Worm (Caenorhabditis elegans) whole organism, early embryonic: ENCODE measurements around the gene vab-9.

ENCODE experiments used
- B0310.2 ChIP-seq: sonication (generic microtip); optimal IDR thresholded peaks from 2 replicates; lab custom pipeline; 2016; ENCODE audit warnings: mild to moderate bottlenecking, missing genetic modification characterization, missing compliant biosample characterization
- F13C5.2 ChIP-seq: sonication (generic microtip); optimal IDR thresholded peaks from 2 replicates; lab custom pipeline; 2017; ENCODE audit warnings: mild to moderate bottlenecking, missing genetic modification characterization, inconsistent platforms, missing compliant biosample characterization
- aly-1 ChIP-seq: sonication (generic microtip); optimal IDR thresholded peaks from 2 replicates; lab custom pipeline; 2016; ENCODE audit warnings: missing genetic modification characterization, missing compliant biosample characterization
- ama-1 ChIP-seq: fragments of 150-350 bp; optimal IDR thresholded peaks from 2 replicates; lab custom pipeline; 2014
- ceh-13 ChIP-seq: fragments of 200-800 bp; sonication (Bioruptor generic); optimal IDR thresholded peaks from 2 replicates; lab custom pipeline; 2018; ENCODE audit warnings: mild to moderate bottlenecking, missing genetic modification characterization, missing compliant biosample characterization
- ceh-36 ChIP-seq: sonication (generic microtip); optimal IDR thresholded peaks from 2 replicates; lab custom pipeline; 2016; ENCODE audit warnings: missing genetic modification characterization, inconsistent platforms, missing compliant biosample characterization
- ets-7 ChIP-seq: sonication (generic microtip); optimal IDR thresholded peaks from 2 replicates; lab custom pipeline; 2016; ENCODE audit warnings: missing genotype, missing genetic modification characterization, missing compliant biosample characterization
- flt-1 ChIP-seq: fragments of 200-800 bp; sonication (Bioruptor generic); IDR thresholded peaks from 2 replicates; pipeline ENCODE4 v1.3.6; 2022; ENCODE audit warnings: missing genetic modification characterization, missing compliant biosample characterization
- hmbx-1 ChIP-seq: sonication (generic microtip); optimal IDR thresholded peaks from 2 replicates; lab custom pipeline; 2016; ENCODE audit warnings: mild to moderate bottlenecking, missing genetic modification characterization, missing compliant biosample characterization
- hmg-4 ChIP-seq: fragments of 200-800 bp; sonication (Bioruptor generic); optimal IDR thresholded peaks from 2 replicates; lab custom pipeline; 2018; ENCODE audit warnings: mild to moderate bottlenecking, missing genetic modification characterization, missing compliant biosample characterization
- hnd-1 ChIP-seq: sonication (generic microtip); optimal IDR thresholded peaks from 2 replicates; lab custom pipeline; 2016; ENCODE audit warnings: missing genetic modification characterization, missing compliant biosample characterization
- pes-1 ChIP-seq: fragments of 200-800 bp; sonication (Bioruptor generic); IDR thresholded peaks from 2 replicates; pipeline ENCODE4 v1.3.6; 2022; ENCODE audit warnings: missing genetic modification reagents, missing genetic modification characterization, missing compliant biosample characterization
- scrt-1 ChIP-seq: fragments of 200-800 bp; sonication (Bioruptor generic); IDR thresholded peaks from 2 replicates; pipeline ENCODE4 v1.3.6; 2022; ENCODE audit warnings: missing genetic modification characterization, missing compliant biosample characterization
- sea-1 ChIP-seq: fragments of 200-800 bp; sonication (Bioruptor generic); conservative IDR thresholded peaks from 2 replicates; pipeline ENCODE4 v1.3.6; 2022; ENCODE audit warnings: missing genetic modification characterization, missing compliant biosample characterization
- tbx-11 ChIP-seq: fragments of 200-800 bp; sonication (Bioruptor generic); IDR thresholded peaks from 2 replicates; pipeline ENCODE4 v1.3.6; 2022; ENCODE audit warnings: missing genetic modification characterization, missing compliant biosample characterization
- tbx-37 ChIP-seq: fragments of 200-800 bp; sonication (Bioruptor generic); conservative IDR thresholded peaks from 2 replicates; pipeline ENCODE4 v1.3.6; 2022; ENCODE audit warnings: missing genetic modification reagents, missing genetic modification characterization, missing compliant biosample characterization
- tra-4 ChIP-seq: sonication (generic microtip); optimal IDR thresholded peaks from 2 replicates; lab custom pipeline; 2017; ENCODE audit warnings: missing genetic modification characterization, missing compliant biosample characterization

The vab-9 gene

DNA sequence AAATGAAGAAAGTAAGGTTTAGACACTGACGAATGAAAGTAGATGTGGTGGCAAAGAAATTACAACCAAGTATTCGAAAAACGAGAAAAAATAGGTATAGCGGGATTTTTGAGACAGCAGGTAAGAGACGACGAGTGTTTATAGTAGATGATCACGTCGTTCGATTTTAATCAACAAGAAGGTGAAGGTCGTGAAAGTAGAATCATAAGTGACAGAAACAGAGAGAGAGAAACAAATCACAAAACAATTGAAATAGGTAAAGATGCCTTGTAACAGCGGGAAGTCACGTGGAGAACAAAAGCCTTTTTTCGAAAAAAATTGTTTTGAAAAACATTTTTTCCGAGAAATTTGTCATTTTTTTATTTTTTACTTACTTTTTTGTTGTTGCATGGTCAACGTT is 7.4 kb downstream of the vab-9 start, which contains the start of gene T22C8.6:
TSS of gene T22C8.6 (minus strand) at position 194 of the 400 bp plus-strand sequence.
- no peak for TF ChIP-seq tra-4 (tag; lab: Kevin White, UChicago)
- no peak for TF ChIP-seq tbx-11 (GFP tag; lab: Robert Waterston, UW)
- no peak for TF ChIP-seq ama-1 (lab: Kevin White, UChicago)
- no peak for TF ChIP-seq hnd-1 (tag; lab: Kevin White, UChicago)
- no peak for TF ChIP-seq flt-1 (GFP tag; lab: Robert Waterston, UW)
- no peak for TF ChIP-seq ceh-13 (GFP tag; lab: Kevin White, UChicago)
- no peak for TF ChIP-seq aly-1 (tag; lab: Kevin White, UChicago)
- no peak for TF ChIP-seq F13C5.2 (tag; lab: Kevin White, UChicago)
- TF ChIP-seq hmg-4, result no peak
- no peak for TF ChIP-seq scrt-1
- TF ChIP-seq B0310.2 (tag; lab: Kevin White, UChicago), result no peak
- no peak for TF ChIP-seq tbx-37
- no peak for TF ChIP-seq pes-1 (GFP tag; lab: Robert Waterston, UW)
- TF ChIP-seq hmbx-1 (tag; lab: Kevin White, UChicago), result no peak
- no peak for TF ChIP-seq ets-7
- TF ChIP-seq sea-1 (GFP tag; lab: Robert Waterston, UW), result no peak
- no peak for TF ChIP-seq ceh-36 (tag; lab: Kevin White, UChicago)

- no peak for TF ChIP-seq pes-1 (GFP tag; lab: Robert Waterston, UW)
These were observed 9.6 kb downstream of the vab-9 start for ce11 chrII:8627907-8628306.

- no peak for TF ChIP-seq hmg-4
- TF ChIP-seq scrt-1, result no peak
- TF ChIP-seq hmbx-1 (tag; lab: Kevin White, UChicago), result no peak
- no peak for TF ChIP-seq pes-1 (GFP tag; lab: Robert Waterston, UW)
- TF ChIP-seq tbx-11 (GFP tag; lab: Robert Waterston, UW), result no peak
These were observed 10.9 kb downstream of the vab-9 start for ce11 chrII:8626598-8626997.

ce11 chrII:8625163-8625562 is 12.4 kb downstream of the vab-9 start, which contains the start of gene sptf-2:
Gene sptf-2, plus strand, starts transcription at chrII:8625459.
- TF ChIP-seq ceh-13 (GFP tag; lab: Kevin White, UChicago), result no peak
- no peak for TF ChIP-seq sea-1 (GFP tag; lab: Robert Waterston, UW)
- no peak for TF ChIP-seq tra-4 (tag; lab: Kevin White, UChicago)

DNA sequence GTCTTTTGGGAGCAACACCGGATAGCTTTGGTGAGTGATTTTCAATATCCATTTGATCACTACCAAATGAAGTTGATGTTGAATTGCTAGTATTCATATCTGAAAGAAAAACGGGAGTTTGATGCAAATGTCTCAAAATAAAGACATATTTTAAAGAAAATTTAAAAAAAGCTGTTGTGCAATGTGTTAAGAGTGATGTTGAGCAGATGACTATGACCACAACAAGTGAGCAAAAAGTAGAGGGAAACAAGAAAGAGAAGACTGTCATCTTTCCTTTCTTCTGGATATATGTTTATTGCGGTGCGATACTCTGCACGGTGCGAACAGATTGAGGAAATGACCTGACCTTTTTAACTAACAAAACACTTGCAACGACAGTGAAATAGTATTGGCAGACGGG is 14.1 kb downstream of the vab-9 start, which contains the start of gene T22C8.4:
TSS of gene T22C8.4 (minus strand) at position 101 of the 400 bp plus-strand sequence.
- TF ChIP-seq scrt-1 (no peak), ceh-13 (GFP tag; lab: Kevin White, UChicago) (no peak), tbx-37 (no peak), hnd-1 (tag; lab: Kevin White, UChicago) (no peak), hmg-4 (no peak), flt-1 (GFP tag; lab: Robert Waterston, UW) (no peak), pes-1 (GFP tag; lab: Robert Waterston, UW) (no peak), aly-1 (tag; lab: Kevin White, UChicago) (no peak), ets-7 (no peak), ceh-36 (tag; lab: Kevin White, UChicago) (no peak), F13C5.2 (tag; lab: Kevin White, UChicago) (no peak), hmbx-1 (tag; lab: Kevin White, UChicago) (no peak), sea-1 (GFP tag; lab: Robert Waterston, UW) (no peak), tbx-11 (GFP tag; lab: Robert Waterston, UW) (no peak), B0310.2 (tag; lab: Kevin White, UChicago) (no peak), ama-1 (lab: Kevin White, UChicago) (no peak), tra-4 (tag; lab: Kevin White, UChicago) (no peak)

- no peak for TF ChIP-seq ets-7
- TF ChIP-seq ceh-13 (GFP tag; lab: Kevin White, UChicago), result no peak
- TF ChIP-seq B0310.2 (tag; lab: Kevin White, UChicago), result no peak
- no peak for TF ChIP-seq scrt-1
- no peak for TF ChIP-seq hmg-4
- TF ChIP-seq flt-1 (GFP tag; lab: Robert Waterston, UW), result no peak
- no peak for TF ChIP-seq aly-1 (tag; lab: Kevin White, UChicago)
- no peak for TF ChIP-seq ceh-36 (tag; lab: Kevin White, UChicago)
- TF ChIP-seq sea-1 (GFP tag; lab: Robert Waterston, UW), result no peak
- TF ChIP-seq F13C5.2 (tag; lab: Kevin White, UChicago), result no peak
- TF ChIP-seq ama-1 (lab: Kevin White, UChicago), result no peak
- TF ChIP-seq hnd-1 (tag; lab: Kevin White, UChicago), result no peak
- no peak for TF ChIP-seq hmbx-1 (tag; lab: Kevin White, UChicago)
- TF ChIP-seq tbx-11 (GFP tag; lab: Robert Waterston, UW), result no peak
- TF ChIP-seq tra-4 (tag; lab: Kevin White, UChicago), result no peak
- TF ChIP-seq pes-1 (GFP tag; lab: Robert Waterston, UW), result no peak
- no peak for TF ChIP-seq tbx-37
These were observed 15.6 kb downstream of the vab-9 start, which contains the start of gene T22C8.3 for ce11 chrII:8621883-8622282. Gene T22C8.3, minus strand, starts transcription at chrII:8621983.

- TF ChIP-seq hmg-4 (no peak), sea-1 (GFP tag; lab: Robert Waterston, UW) (no peak), flt-1 (GFP tag; lab: Robert Waterston, UW) (no peak)
These were observed 20.0 kb downstream of the vab-9 start, which contains the start of gene chhy-1 for ce11 chrII:8617516-8617915. Gene chhy-1, minus strand, starts transcription at chrII:8617616.

DNA sequence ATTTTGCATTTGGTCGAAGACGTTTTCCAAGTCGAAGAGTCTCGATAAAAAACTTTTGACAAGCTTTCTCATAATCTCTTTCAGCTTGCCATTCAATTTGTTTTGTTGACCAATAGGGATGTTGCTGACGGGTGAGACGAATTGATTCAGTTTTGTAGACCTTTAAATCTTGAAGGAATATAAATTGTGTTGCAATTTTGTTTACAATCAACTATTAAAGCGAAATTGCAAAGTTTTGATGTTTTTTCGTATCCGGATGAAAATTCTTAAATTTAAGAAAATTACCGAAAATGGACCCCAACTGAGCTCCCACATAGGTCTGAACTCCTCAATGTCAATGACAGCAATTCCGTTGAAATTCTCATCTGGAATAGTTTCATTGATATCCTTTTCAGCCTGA is 21.4 kb downstream of the vab-9 start:
- TF ChIP-seq ceh-13 (GFP tag; lab: Kevin White, UChicago) (no peak), F13C5.2 (tag; lab: Kevin White, UChicago) (no peak), flt-1 (GFP tag; lab: Robert Waterston, UW) (no peak), ama-1 (lab: Kevin White, UChicago) (no peak), hnd-1 (tag; lab: Kevin White, UChicago) (no peak), hmg-4 (no peak), aly-1 (tag; lab: Kevin White, UChicago) (no peak), pes-1 (GFP tag; lab: Robert Waterston, UW) (no peak), tbx-37 (no peak), tra-4 (tag; lab: Kevin White, UChicago) (no peak), tbx-11 (GFP tag; lab: Robert Waterston, UW) (no peak)
